Worm (Caenorhabditis elegans): ENCODE data around the gene F54D10.8.

ce11 chrII:3806964-3807363 is 20.7 kb downstream of the F54D10.8 start, which contains the start of gene F54D10.4:
- no peak for TF ChIP-seq B0310.2 (tag; optimal IDR thresholded peaks at IDR 0.05)
- no peak for TF ChIP-seq tra-4 (tag; optimal IDR thresholded peaks at IDR 0.05)
- TF ChIP-seq ama-1 (optimal IDR thresholded peaks at IDR 0.05): no peak
- no peak for TF ChIP-seq flt-1 (GFP tag; IDR thresholded peaks at IDR 0.05)
- TF ChIP-seq hmbx-1 (tag; optimal IDR thresholded peaks at IDR 0.05): no peak
- no peak for TF ChIP-seq scrt-1 (GFP tag; IDR thresholded peaks at IDR 0.05)
- no peak for TF ChIP-seq tbx-37 (GFP tag; conservative IDR thresholded peaks at IDR 0.05)

Data from whole organism, early embryonic.